Worm (Caenorhabditis elegans) whole organism, L1 larva: Measurements from ENCODE around the gene C30G12.6.

Source experiments
- ceh-88 ChIP-seq: fragments of 200-800 bp; sonication (Bioruptor generic); IDR thresholded peaks from 2 replicates; pipeline ENCODE4 v1.3.6; 2022; ENCODE audit warnings: missing genetic modification characterization, missing compliant biosample characterization
- fos-1 ChIP-seq: fragments of 150-350 bp; optimal IDR thresholded peaks from 2 replicates; lab custom pipeline; 2014; ENCODE audit warnings: missing biosample characterization, missing genetic modification characterization
- lin-14 ChIP-seq: fragments of 200-800 bp; sonication (Bioruptor generic); optimal IDR thresholded peaks from 2 replicates; lab custom pipeline; 2018; ENCODE audit warnings: mild to moderate bottlenecking, missing genetic modification characterization, moderate library complexity, missing compliant biosample characterization
- lin-15B ChIP-seq: fragments of 150-350 bp; sonication (generic microtip); optimal IDR thresholded peaks from 3 replicates; lab custom pipeline; 2014; ENCODE audit warnings: missing biosample characterization, missing genetic modification characterization
- nhr-19 ChIP-seq: fragments of 200-800 bp; sonication (Bioruptor generic); conservative IDR thresholded peaks from 2 replicates; pipeline ENCODE4 v1.3.6; 2022; ENCODE audit warnings: missing genetic modification characterization, missing compliant biosample characterization
- nhr-20 ChIP-seq: sonication (generic microtip); optimal IDR thresholded peaks from 2 replicates; lab custom pipeline; 2016; ENCODE audit warnings: mild to moderate bottlenecking, missing genetic modification characterization, missing compliant biosample characterization
- snpc-4 ChIP-seq: fragments of 150-350 bp; optimal IDR thresholded peaks from 2 replicates; lab custom pipeline; 2014; ENCODE audit warnings: missing biosample characterization, missing genetic modification characterization
- sox-4 ChIP-seq: sonication (generic microtip); optimal IDR thresholded peaks from 2 replicates; lab custom pipeline; 2016; ENCODE audit warnings: missing genetic modification characterization, missing compliant biosample characterization

DNA sequence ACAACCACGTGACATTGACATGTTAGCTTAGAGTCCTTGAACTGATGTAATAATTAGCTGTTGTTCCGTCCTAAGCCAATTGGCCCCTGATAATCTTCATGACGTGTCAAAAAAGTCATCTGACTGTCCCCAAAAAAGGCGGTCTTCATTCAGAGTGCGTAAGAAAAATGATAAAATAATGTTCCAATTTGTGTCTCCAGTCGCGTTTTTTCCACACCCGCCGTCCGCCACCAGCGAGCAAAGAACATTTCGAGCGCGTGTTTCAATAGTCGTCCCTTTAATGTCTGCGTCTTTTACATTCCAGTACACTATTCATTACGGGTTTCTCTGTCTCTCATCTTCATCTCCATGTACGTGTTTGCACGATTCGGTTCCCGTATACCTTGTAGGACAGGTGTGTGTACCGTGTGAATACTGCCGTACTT lies 41.7 kb upstream of the C30G12.6 start:
- TF ChIP-seq lin-15B (tag; lab: Kevin White, UChicago) (no peak), nhr-19 (peak; percentile 91), lin-14 (peak; percentile 95), sox-4 (tag; lab: Kevin White, UChicago) (peak; percentile 36), ceh-88 (GFP tag; lab: Robert Waterston, UW) (no peak), fos-1 (peak; percentile 15), nhr-20 (tag; lab: Kevin White, UChicago) (peak; percentile 95), snpc-4 (tag; lab: Kevin White, UChicago) (no peak)
